Fruit fly (Drosophila melanogaster): ENCODE results near the gene Sfp24F.

- TF ChIP-seq foxo (GFP tag; optimal IDR thresholded peaks at IDR 0.05) (no peak), fru (GFP tag; optimal IDR thresholded peaks at IDR 0.05) (no peak), h (GFP tag; optimal IDR thresholded peaks at IDR 0.05) (peak; percentile 52), psq (GFP tag; optimal IDR thresholded peaks at IDR 0.05) (no peak), brk (GFP tag; optimal IDR thresholded peaks at IDR 0.05) (no peak), br (GFP tag; optimal IDR thresholded peaks at IDR 0.05) (no peak), dsf (GFP tag; optimal IDR thresholded peaks at IDR 0.05; ENCODE audit: borderline replicate concordance) (no peak), rgr (GFP tag; optimal IDR thresholded peaks at IDR 0.05) (no peak), usp (GFP tag; optimal IDR thresholded peaks at IDR 0.05) (no peak), Jra (GFP tag; optimal IDR thresholded peaks at IDR 0.05) (no peak)
These were observed 34.9 kb upstream of the Sfp24F start, which contains the start of gene ine for dm6 chr2L:4476672-4477273.

Measured in whole organism, wandering third instar larva.